Fruit fly (Drosophila melanogaster): Measurements from ENCODE around the gene Eig71Ee.
A peak's percentile ranks its signal among the peaks of the same experiment; 100 is the strongest.

Eig71Ee gene

DNA sequence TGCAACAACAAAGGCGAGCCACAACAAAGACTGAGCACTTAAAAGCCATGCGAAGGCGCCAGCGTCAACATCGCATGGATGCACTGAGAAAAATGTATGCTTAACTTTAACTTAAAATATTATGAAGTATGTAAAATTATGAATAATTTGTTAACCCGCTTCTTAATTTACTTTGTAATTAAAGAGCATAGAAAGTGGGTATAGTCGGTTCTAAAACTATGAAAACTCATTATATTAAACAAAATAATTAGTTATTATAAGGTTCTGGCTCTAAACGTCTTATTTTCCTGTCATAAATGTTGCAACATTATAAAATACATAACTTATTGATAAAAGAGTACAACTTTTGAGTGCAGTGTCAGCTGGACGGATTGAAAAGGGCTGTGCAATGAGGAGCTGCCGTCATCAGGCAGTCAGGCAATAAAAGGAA, 14.2 kb downstream of the Eig71Ee start (continued):
- TF ChIP-seq CG11762 (GFP tag; optimal IDR thresholded peaks at IDR 0.05; ENCODE audit: insufficient read depth): peak; percentile 43
- TF ChIP-seq CG7368 (GFP tag; optimal IDR thresholded peaks at IDR 0.05): peak; percentile 0
- TF ChIP-seq pdm3 (GFP tag; optimal IDR thresholded peaks at IDR 0.05): peak; percentile 44
- TF ChIP-seq Hr39 (GFP tag; optimal IDR thresholded peaks at IDR 0.05): peak; percentile 18
- TF ChIP-seq Sox15 (GFP tag; optimal IDR thresholded peaks at IDR 0.05): no peak
- TF ChIP-seq CG15336 (GFP tag; IDR thresholded peaks at IDR 0.05): 0 out of 2 replicates have a peak, but pooled peaks have one; percentile 27
- TF ChIP-seq CG11294 (GFP tag; IDR thresholded peaks at IDR 0.05): no peak
- peak; percentile 73 for TF ChIP-seq esn (GFP tag; optimal IDR thresholded peaks at IDR 0.05)
- peak; percentile 41 for TF ChIP-seq CG3032 (tag; optimal IDR thresholded peaks at IDR 0.05)
- peak in 1 of 2 experiments; percentile 20 for TF ChIP-seq salr (GFP tag; optimal IDR thresholded peaks at IDR 0.05)
- peak; percentile 53 for TF ChIP-seq cyc (GFP tag; optimal IDR thresholded peaks at IDR 0.05)
- peak; percentile 29 for TF ChIP-seq dac (GFP tag; optimal IDR thresholded peaks at IDR 0.05)
- no peak for TF ChIP-seq eg (GFP tag; IDR thresholded peaks at IDR 0.05)
- no peak for TF ChIP-seq CG6276 (GFP tag; optimal IDR thresholded peaks at IDR 0.05)
- TF ChIP-seq CG9139 (GFP tag; optimal IDR thresholded peaks at IDR 0.05): no peak
- no peak for TF ChIP-seq vri (GFP tag; optimal IDR thresholded peaks at IDR 0.05)
- TF ChIP-seq achi (GFP tag; optimal IDR thresholded peaks at IDR 0.05): no peak
- TF ChIP-seq Hr4 (GFP tag; optimal IDR thresholded peaks at IDR 0.05): no peak
- TF ChIP-seq CG3919 (GFP tag; optimal IDR thresholded peaks at IDR 0.05): peak; percentile 63
- TF ChIP-seq net (GFP tag; optimal IDR thresholded peaks at IDR 0.05): peak; percentile 5
- peak; percentile 37 for TF ChIP-seq CG8319 (GFP tag; optimal IDR thresholded peaks at IDR 0.05)
- TF ChIP-seq Ets96B (tag; optimal IDR thresholded peaks at IDR 0.05): peak; percentile 50
- TF ChIP-seq svp (GFP tag): peak; percentile 73
- peak; percentile 49 for TF ChIP-seq Blimp-1 (GFP tag; optimal IDR thresholded peaks at IDR 0.05)
- TF ChIP-seq Gug (GFP tag; IDR thresholded peaks at IDR 0.05): 0 out of 2 replicates have a peak, but pooled peaks have one; percentile 21
- peak; percentile 53 for TF ChIP-seq Sox102F (GFP tag; optimal IDR thresholded peaks at IDR 0.05)
- peak; percentile 3 for TF ChIP-seq Ets21C (GFP tag; optimal IDR thresholded peaks at IDR 0.05)
- peak; percentile 29 for TF ChIP-seq CG6808 (GFP tag; optimal IDR thresholded peaks at IDR 0.05)
- no peak for TF ChIP-seq fkh (GFP tag; optimal IDR thresholded peaks at IDR 0.05)

DNA sequence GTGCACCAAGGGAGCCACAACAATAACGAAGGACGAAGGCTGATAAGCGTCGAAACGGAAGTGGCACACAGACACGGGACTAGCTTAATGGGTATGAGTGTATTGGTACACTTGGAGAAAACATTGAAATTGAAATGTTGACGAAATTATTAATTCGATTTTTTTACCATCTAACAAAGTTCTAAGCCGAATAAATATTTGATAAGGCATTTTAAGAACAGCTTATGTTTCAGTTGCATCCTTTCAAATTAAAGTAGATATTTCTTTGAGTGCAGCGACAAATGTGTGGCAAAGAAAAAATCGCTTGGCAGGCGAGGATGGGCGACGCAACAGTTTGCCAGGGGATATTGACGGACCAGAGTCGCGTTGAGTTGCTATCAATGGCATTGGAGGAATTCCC, 15.8 kb downstream of the Eig71Ee start:
- TF ChIP-seq spab (GFP tag; optimal IDR thresholded peaks at IDR 0.05) (no peak), Eip78C (GFP tag) (no peak), Hr4 (GFP tag; optimal IDR thresholded peaks at IDR 0.05) (no peak), fd85E (GFP tag; optimal IDR thresholded peaks at IDR 0.05) (no peak), Hr39 (GFP tag; optimal IDR thresholded peaks at IDR 0.05) (no peak), Sox15 (GFP tag; optimal IDR thresholded peaks at IDR 0.05) (no peak), Sox14 (GFP tag; optimal IDR thresholded peaks at IDR 0.05) (no peak), CG7368 (GFP tag; optimal IDR thresholded peaks at IDR 0.05) (no peak), pdm3 (GFP tag; optimal IDR thresholded peaks at IDR 0.05) (no peak), CG11762 (GFP tag; optimal IDR thresholded peaks at IDR 0.05; ENCODE audit: insufficient read depth) (no peak), acj6 (GFP tag; optimal IDR thresholded peaks at IDR 0.05) (no peak), CG1621 (tag; optimal IDR thresholded peaks at IDR 0.05) (no peak), Lpt (GFP tag; optimal IDR thresholded peaks at IDR 0.05) (no peak), CG4318 (GFP tag; optimal IDR thresholded peaks at IDR 0.05) (no peak), CG11294 (GFP tag; IDR thresholded peaks at IDR 0.05) (no peak), CG32006 (GFP tag; optimal IDR thresholded peaks at IDR 0.05) (no peak), topi (GFP tag; optimal IDR thresholded peaks at IDR 0.05) (no peak), CG6792 (GFP tag; optimal IDR thresholded peaks at IDR 0.05) (no peak), CG31627 (GFP tag; optimal IDR thresholded peaks at IDR 0.05) (peak; percentile 4), net (GFP tag; optimal IDR thresholded peaks at IDR 0.05) (no peak), Met (GFP tag; optimal IDR thresholded peaks at IDR 0.05) (peak; percentile 2), CG8632 (GFP tag; optimal IDR thresholded peaks at IDR 0.05) (no peak), achi (GFP tag; optimal IDR thresholded peaks at IDR 0.05) (no peak), CG10631 (GFP tag; optimal IDR thresholded peaks at IDR 0.05) (no peak), dac (GFP tag; optimal IDR thresholded peaks at IDR 0.05) (no peak), CG15336 (GFP tag; IDR thresholded peaks at IDR 0.05) (no peak), Eip93F (GFP tag; optimal IDR thresholded peaks at IDR 0.05) (no peak), CG6808 (GFP tag; optimal IDR thresholded peaks at IDR 0.05) (no peak), Gug (GFP tag; IDR thresholded peaks at IDR 0.05) (no peak), OdsH (GFP tag; optimal IDR thresholded peaks at IDR 0.05) (no peak), Ets21C (GFP tag; optimal IDR thresholded peaks at IDR 0.05) (no peak), salr (GFP tag; optimal IDR thresholded peaks at IDR 0.05) (no peak), Smox (GFP tag; optimal IDR thresholded peaks at IDR 0.05) (no peak), CG8119 (GFP tag; IDR thresholded peaks at IDR 0.05) (0 out of 3 replicates have a peak, but pooled peaks have one; percentile 17), eg (GFP tag; IDR thresholded peaks at IDR 0.05) (no peak), esn (GFP tag; optimal IDR thresholded peaks at IDR 0.05) (peak; percentile 12), CG6854 (GFP tag; optimal IDR thresholded peaks at IDR 0.05) (no peak), svp (GFP tag) (peak; percentile 39)

Data from whole organism, prepupa.